Worm (Caenorhabditis elegans): Measurements from ENCODE around the gene R05G6.4.

DNA sequence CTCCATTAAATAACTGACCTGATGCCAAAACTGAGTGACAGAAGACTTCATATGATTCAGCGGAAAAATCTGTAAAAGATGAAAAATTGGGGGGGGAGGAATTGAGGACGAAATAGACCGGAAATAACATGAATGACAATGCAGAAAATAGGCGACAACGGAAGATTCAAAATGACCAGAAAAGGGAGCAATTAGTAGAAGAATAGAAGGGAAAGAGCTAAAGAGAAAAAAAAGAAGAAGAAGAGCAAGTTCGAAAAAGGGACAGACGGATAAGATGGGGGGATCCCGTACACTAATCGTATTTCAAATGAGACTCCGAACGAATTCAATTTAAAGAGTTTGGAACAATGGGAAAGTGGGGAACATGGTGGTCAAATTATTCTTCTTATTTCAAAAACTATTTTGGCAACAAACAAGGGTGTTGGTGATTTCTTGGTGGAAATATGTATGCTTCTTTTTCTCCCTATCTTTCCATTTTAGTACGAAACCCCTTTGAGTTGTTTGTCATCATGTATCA lies 29.5 kb downstream of the R05G6.4 start, which contains the start of gene R05G6.10:
- no peak for TF ChIP-seq blmp-1 (tag; optimal IDR thresholded peaks at IDR 0.05; ENCODE audit: insufficient read depth)
- no peak for TF ChIP-seq nhr-10 (tag; optimal IDR thresholded peaks at IDR 0.05)
- peak; percentile 2 for TF ChIP-seq zag-1 (tag; optimal IDR thresholded peaks at IDR 0.05)
- TF ChIP-seq nhr-12 (tag; optimal IDR thresholded peaks at IDR 0.05) = no peak
- TF ChIP-seq ztf-1 (GFP tag; conservative IDR thresholded peaks at IDR 0.05) = no peak
- TF ChIP-seq unc-62 (GFP tag; optimal IDR thresholded peaks at IDR 0.05) = no peak
- TF ChIP-seq elt-1 (tag; optimal IDR thresholded peaks at IDR 0.05) = no peak
- no peak for TF ChIP-seq ztf-4 (tag; optimal IDR thresholded peaks at IDR 0.05)
- no peak for TF ChIP-seq nhr-77 (tag; optimal IDR thresholded peaks at IDR 0.05)
